Fruit fly (Drosophila melanogaster) whole organism, embryonic: ENCODE measurements around the gene Gr2a.

Source experiments
- CG10209 ChIP-seq: fragments of 200-800 bp; sonication (Bioruptor generic); optimal IDR thresholded peaks from 3 replicates; lab custom pipeline; 2017; ENCODE audit warnings: missing biosample characterization, mild to moderate bottlenecking, missing genetic modification characterization, missing genetic modification reagents
- CG10979 ChIP-seq: fragments of 200-800 bp; sonication (Bioruptor generic); optimal IDR thresholded peaks from 2 replicates; lab custom pipeline; 2018; ENCODE audit warnings: missing biosample characterization, mild to moderate bottlenecking, missing genetic modification characterization, moderate library complexity
- CG11560 ChIP-seq: fragments of 200-800 bp; sonication (Bioruptor generic); IDR thresholded peaks from 3 replicates; pipeline ENCODE4 v1.3.6; 2022; ENCODE audit warnings: missing biosample characterization, missing genetic modification characterization
- CG12219 ChIP-seq: fragments of 200-800 bp; sonication (Bioruptor generic); optimal IDR thresholded peaks from 3 replicates; lab custom pipeline; 2018; ENCODE audit warnings: missing biosample characterization, mild to moderate bottlenecking, missing genetic modification characterization
- CG12659 ChIP-seq: fragments of 200-800 bp; sonication (Bioruptor generic); optimal IDR thresholded peaks from 3 replicates; lab custom pipeline; 2017; ENCODE audit warnings: mild to moderate bottlenecking, missing biosample characterization, missing genetic modification reagents, missing genetic modification characterization
- CG13894 ChIP-seq: fragments of 200-800 bp; sonication (Bioruptor generic); optimal IDR thresholded peaks from 3 replicates; lab custom pipeline; 2018; ENCODE audit warnings: missing biosample characterization, mild to moderate bottlenecking, missing genetic modification characterization, moderate library complexity
- CG14667 ChIP-seq: fragments of 200-800 bp; sonication (Bioruptor generic); IDR thresholded peaks from 2 replicates; pipeline ENCODE4 v1.3.6; 2022; ENCODE audit warnings: missing biosample characterization, missing genetic modification characterization
- CG14965 ChIP-seq: fragments of 200-800 bp; sonication (Bioruptor generic); optimal IDR thresholded peaks from 2 replicates; lab custom pipeline; 2016; ENCODE audit warnings: missing biosample characterization, missing genetic modification characterization, borderline replicate concordance
- CG15011 ChIP-seq: fragments of 200-800 bp; sonication (Bioruptor generic); optimal IDR thresholded peaks from 3 replicates; lab custom pipeline; 2018; ENCODE audit warnings: missing biosample characterization, mild to moderate bottlenecking, missing genetic modification characterization
- CG17612 ChIP-seq: fragments of 200-800 bp; sonication (Bioruptor generic); IDR thresholded peaks from 2 replicates; pipeline ENCODE4 v1.3.6; 2022; ENCODE audit warnings: missing biosample characterization, missing genetic modification characterization
- CG1832 ChIP-seq: fragments of 200-800 bp; sonication (Bioruptor generic); optimal IDR thresholded peaks from 2 replicates; lab custom pipeline; 2017; ENCODE audit warnings: missing biosample characterization, mild to moderate bottlenecking, missing genetic modification characterization, inconsistent platforms
- CG18764 ChIP-seq: fragments of 200-800 bp; sonication (Bioruptor generic); optimal IDR thresholded peaks from 3 replicates; lab custom pipeline; 2016; ENCODE audit warnings: missing biosample characterization, missing genetic modification characterization
- CG2120 ChIP-seq: fragments of 200-800 bp; sonication (Bioruptor generic); optimal IDR thresholded peaks from 3 replicates; lab custom pipeline; 2016; ENCODE audit warnings: missing biosample characterization, missing genetic modification characterization
- CG2889 ChIP-seq: fragments of 200-800 bp; sonication (Bioruptor generic); IDR thresholded peaks from 3 replicates; pipeline ENCODE4 v1.3.6; 2022; ENCODE audit warnings: missing biosample characterization, missing genetic modification characterization
- CG31365 ChIP-seq: fragments of 200-800 bp; sonication (Bioruptor generic); optimal IDR thresholded peaks from 2 replicates; lab custom pipeline; 2018; ENCODE audit warnings: missing biosample characterization, mild to moderate bottlenecking, missing genetic modification characterization
- CG3838 ChIP-seq: fragments of 200-800 bp; sonication (Bioruptor generic); optimal IDR thresholded peaks from 3 replicates; lab custom pipeline; 2016; ENCODE audit warnings: missing biosample characterization, missing genetic modification characterization
- CG4820 ChIP-seq: fragments of 200-800 bp; sonication (Bioruptor generic); optimal IDR thresholded peaks from 3 replicates; lab custom pipeline; 2016; ENCODE audit warnings: missing biosample characterization, missing genetic modification characterization
- CG6791 ChIP-seq: fragments of 200-800 bp; sonication (Bioruptor generic); IDR thresholded peaks from 3 replicates; pipeline ENCODE4 v1.3.6; 2022; ENCODE audit warnings: missing biosample characterization, missing genetic modification characterization; ENCODE audit not compliant: partially characterized antibody
- CG7786 ChIP-seq: fragments of 200-800 bp; sonication (Bioruptor generic); optimal IDR thresholded peaks from 2 replicates; lab custom pipeline; 2016; ENCODE audit warnings: missing biosample characterization, missing genetic modification characterization
- CG8290 ChIP-seq, 3 experiments: fragments of 200-800 bp; sonication (Bioruptor generic); optimal IDR thresholded peaks; 2 replicates each; lab custom pipeline; 2016 to 2019; ENCODE audit warnings: missing biosample characterization in 3 of 3, missing genetic modification characterization in 3 of 3, mild to moderate bottlenecking in 2 of 3, moderate library complexity in 1 of 3
- CG8765 ChIP-seq: fragments of 200-800 bp; sonication (Bioruptor generic); IDR thresholded peaks from 2 replicates; pipeline ENCODE4 v1.3.6; 2022; ENCODE audit warnings: missing biosample characterization, missing genetic modification characterization
- CG9817 ChIP-seq: fragments of 200-800 bp; sonication (Bioruptor generic); optimal IDR thresholded peaks from 2 replicates; lab custom pipeline; 2018; ENCODE audit warnings: missing biosample characterization, mild to moderate bottlenecking, missing genetic modification characterization, moderate library complexity
- CHES-1-like ChIP-seq: fragments of 200-800 bp; sonication (Bioruptor generic); optimal IDR thresholded peaks from 2 replicates; lab custom pipeline; 2016; ENCODE audit warnings: missing biosample characterization, missing genetic modification characterization
- Dbx ChIP-seq: fragments of 200-800 bp; sonication (Bioruptor generic); IDR thresholded peaks from 3 replicates; pipeline ENCODE4 v1.3.6; 2022; ENCODE audit warnings: missing biosample characterization, missing genetic modification characterization
- Deaf1 ChIP-seq: fragments of 200-800 bp; optimal IDR thresholded peaks from 3 replicates; lab custom pipeline; 2019; ENCODE audit warnings: missing biosample characterization, mild to moderate bottlenecking, missing genetic modification characterization, moderate library complexity
- Dip3 ChIP-seq: fragments of 200-800 bp; sonication (Bioruptor generic); optimal IDR thresholded peaks from 3 replicates; lab custom pipeline; 2016; ENCODE audit warnings: missing biosample characterization, missing genetic modification characterization
- Doc2 ChIP-seq: fragments of 200-800 bp; sonication (Bioruptor generic); IDR thresholded peaks from 2 replicates; pipeline ENCODE4 v1.3.6; 2022; ENCODE audit warnings: missing biosample characterization, missing genetic modification characterization
- Dp ChIP-seq: fragments of 200-800 bp; sonication (Bioruptor generic); optimal IDR thresholded peaks from 2 replicates; lab custom pipeline; 2018; ENCODE audit warnings: missing biosample characterization, mild to moderate bottlenecking, missing genetic modification characterization, moderate library complexity
- GATAe ChIP-seq: fragments of 200-800 bp; sonication (Bioruptor generic); conservative IDR thresholded peaks from 2 replicates; pipeline ENCODE4 v1.3.6; 2022; ENCODE audit warnings: missing biosample characterization, missing genetic modification characterization
- Hey ChIP-seq: fragments of 200-800 bp; sonication (Bioruptor generic); optimal IDR thresholded peaks from 3 replicates; lab custom pipeline; 2018; ENCODE audit warnings: missing biosample characterization, mild to moderate bottlenecking, missing genetic modification characterization
- NK7.1 ChIP-seq: fragments of 200-800 bp; sonication (Bioruptor generic); optimal IDR thresholded peaks from 3 replicates; lab custom pipeline; 2016; ENCODE audit warnings: missing biosample characterization, missing genetic modification characterization
- Opbp ChIP-seq: fragments of 200-800 bp; sonication (Bioruptor generic); IDR thresholded peaks from 3 replicates; pipeline ENCODE4 v1.3.6; 2022; ENCODE audit warnings: missing biosample characterization, missing genetic modification characterization; ENCODE audit not compliant: partially characterized antibody
- Ssrp ChIP-seq: fragments of 200-800 bp; sonication (Bioruptor generic); optimal IDR thresholded peaks from 2 replicates; lab custom pipeline; 2018; ENCODE audit warnings: missing biosample characterization, mild to moderate bottlenecking, missing genetic modification characterization, moderate library complexity
- TFAM ChIP-seq: fragments of 200-800 bp; sonication (Bioruptor generic); optimal IDR thresholded peaks from 2 replicates; lab custom pipeline; 2017; ENCODE audit warnings: missing biosample characterization, missing genetic modification characterization, inconsistent platforms
- ab ChIP-seq: fragments of 200-800 bp; sonication (Bioruptor generic); optimal IDR thresholded peaks from 2 replicates; lab custom pipeline; 2016; ENCODE audit warnings: missing biosample characterization, missing genetic modification characterization
- ac ChIP-seq: fragments of 200-800 bp; sonication (Bioruptor generic); optimal IDR thresholded peaks from 3 replicates; lab custom pipeline; 2017; ENCODE audit warnings: missing biosample characterization, mild to moderate bottlenecking, missing genetic modification characterization
- ase ChIP-seq: fragments of 200-800 bp; sonication (Bioruptor generic); IDR thresholded peaks from 3 replicates; pipeline ENCODE4 v1.3.6; 2022; ENCODE audit warnings: missing biosample characterization, missing genetic modification characterization
- az2 ChIP-seq: fragments of 200-800 bp; sonication (Bioruptor generic); optimal IDR thresholded peaks from 3 replicates; lab custom pipeline; 2016; ENCODE audit warnings: missing biosample characterization, missing genetic modification characterization
- chm ChIP-seq: fragments of 200-800 bp; sonication (Bioruptor generic); IDR thresholded peaks from 2 replicates; pipeline ENCODE4 v1.3.6; 2022; ENCODE audit warnings: missing biosample characterization, missing genetic modification characterization
- dimm ChIP-seq: fragments of 200-800 bp; sonication (Bioruptor generic); IDR thresholded peaks from 2 replicates; pipeline ENCODE4 v1.3.6; 2022; ENCODE audit warnings: missing biosample characterization, missing genetic modification characterization
- fru ChIP-seq: fragments of >200 bp; optimal IDR thresholded peaks from 2 replicates; lab custom pipeline; 2017
- grau ChIP-seq: fragments of 200-800 bp; optimal IDR thresholded peaks from 3 replicates; lab custom pipeline; 2019; ENCODE audit warnings: missing biosample characterization, mild to moderate bottlenecking, missing genetic modification characterization, moderate library complexity
- pita ChIP-seq: fragments of 200-800 bp; sonication (Bioruptor generic); optimal IDR thresholded peaks from 2 replicates; lab custom pipeline; 2017; ENCODE audit warnings: missing biosample characterization, mild to moderate bottlenecking, missing genetic modification characterization
- pnt ChIP-seq: fragments of 200-800 bp; sonication (Bioruptor generic); optimal IDR thresholded peaks from 3 replicates; lab custom pipeline; 2016; ENCODE audit warnings: missing biosample characterization, missing genetic modification characterization
- psq ChIP-seq: fragments of 200-800 bp; sonication (Bioruptor generic); optimal IDR thresholded peaks from 2 replicates; lab custom pipeline; 2017; ENCODE audit warnings: missing biosample characterization, missing genetic modification characterization
- sob ChIP-seq: fragments of 200-800 bp; sonication (Bioruptor generic); IDR thresholded peaks from 2 replicates; pipeline ENCODE4 v1.3.6; 2022; ENCODE audit warnings: missing biosample characterization, missing genetic modification characterization
- toy ChIP-seq: fragments of 200-800 bp; sonication (Bioruptor generic); IDR thresholded peaks from 2 replicates; pipeline ENCODE4 v1.3.6; 2022; ENCODE audit warnings: missing biosample characterization, missing genetic modification characterization
- trh ChIP-seq: fragments of 200-800 bp; sonication (Bioruptor generic); optimal IDR thresholded peaks from 2 replicates; lab custom pipeline; 2016; ENCODE audit warnings: missing biosample characterization, missing genetic modification characterization
- ttk ChIP-seq: fragments of 200-800 bp; sonication (Bioruptor generic); IDR thresholded peaks from 2 replicates; pipeline ENCODE4 v2.1.2; 2022; ENCODE audit warnings: missing biosample characterization, missing genetic modification characterization
- vnd ChIP-seq: fragments of 200-800 bp; sonication (Bioruptor generic); IDR thresholded peaks from 3 replicates; pipeline ENCODE4 v1.3.6; 2022; ENCODE audit warnings: missing biosample characterization, missing genetic modification characterization; ENCODE audit not compliant: partially characterized antibody
- wdn ChIP-seq: fragments of 200-800 bp; sonication (Bioruptor generic); IDR thresholded peaks from 2 replicates; pipeline ENCODE4 v1.3.6; 2022; ENCODE audit warnings: missing biosample characterization, missing genetic modification characterization

Gene Gr2a

dm6 chrX:1470562-1470961 lies 18.3 kb downstream of the Gr2a start, which contains the start of gene pck (continued):
- TF ChIP-seq CG6791 (GFP tag; lab: Robert Waterston, UW), result peak; percentile 53; the same call in 1 of the 3 replicates
- no peak for TF ChIP-seq Hey (tag; lab: Kevin White, UChicago)
- TF ChIP-seq chm, result peak; percentile 60; the same call in 1 of the 2 replicates
- TF ChIP-seq trh (GFP tag; lab: Kevin White, UChicago), result peak; percentile 17
- peak; percentile 51 for TF ChIP-seq CG8765 (GFP tag; lab: Robert Waterston, UW)
- TF ChIP-seq CG14667 (GFP tag; lab: Robert Waterston, UW), result peak; percentile 44
- peak; percentile 22 for TF ChIP-seq CHES-1-like (GFP tag; lab: Kevin White, UChicago)
- no peak for TF ChIP-seq pita (GFP tag; lab: Kevin White, UChicago)
- TF ChIP-seq ase (GFP tag; lab: Robert Waterston, UW), result peak; percentile 60; the same call in 2 of the 3 replicates
- TF ChIP-seq NK7.1 (GFP tag; lab: Kevin White, UChicago), result no peak
- peak; percentile 58 for TF ChIP-seq Dp
- TF ChIP-seq CG10209 (GFP tag; lab: Kevin White, UChicago), result peak; percentile 37
- no peak for TF ChIP-seq TFAM (GFP tag; lab: Kevin White, UChicago)
- peak; percentile 12 for TF ChIP-seq CG13894 (tag; lab: Kevin White, UChicago)
- peak; percentile 18 for TF ChIP-seq Deaf1 (tag; lab: Kevin White, UChicago)
- 0 out of 3 replicates have a peak, but pooled peaks have one; percentile 30 for TF ChIP-seq vnd (GFP tag; lab: Robert Waterston, UW)
- TF ChIP-seq CG1832 (GFP tag; lab: Kevin White, UChicago), result no peak
- peak; percentile 82 for TF ChIP-seq CG2120
- TF ChIP-seq ab (GFP tag; lab: Kevin White, UChicago), result peak; percentile 44
- no peak for TF ChIP-seq fru (lab: Kevin White, UChicago)
- TF ChIP-seq CG9817 (tag; lab: Kevin White, UChicago), result peak; percentile 36
- peak; percentile 65 for TF ChIP-seq CG18764
- TF ChIP-seq CG7786 (GFP tag; lab: Kevin White, UChicago), result peak; percentile 65
- TF ChIP-seq toy, result no peak
- peak; percentile 23 for TF ChIP-seq psq (GFP tag; lab: Kevin White, UChicago)
- no peak for TF ChIP-seq CG11560 (tag; lab: Robert Waterston, UW)
- no peak for TF ChIP-seq Doc2 (GFP tag; lab: Robert Waterston, UW)
- peak; percentile 60 for TF ChIP-seq pnt (GFP tag; lab: Kevin White, UChicago)
- peak; percentile 63; the same call in 1 of the 2 replicates for TF ChIP-seq sob (GFP tag; lab: Robert Waterston, UW)
- peak; percentile 63 for TF ChIP-seq Dip3
- TF ChIP-seq CG3838 (GFP tag; lab: Kevin White, UChicago), result no peak
- no peak for TF ChIP-seq wdn (GFP tag; lab: Robert Waterston, UW)
- TF ChIP-seq CG8290 (GFP tag; optimal IDR thresholded peaks at IDR 0.05; lab: Kevin White, UChicago), result peak; percentile 55
- peak in 1 of 2 experiments; percentile 57 for TF ChIP-seq CG8290 (tag; optimal IDR thresholded peaks at IDR 0.05; lab: Kevin White, UChicago)
- TF ChIP-seq CG10979, result peak; percentile 57
- TF ChIP-seq CG12659 (GFP tag; lab: Kevin White, UChicago), result peak; percentile 67
- TF ChIP-seq GATAe, result no peak
- TF ChIP-seq Ssrp (tag; lab: Kevin White, UChicago), result peak; percentile 25
- no peak for TF ChIP-seq CG31365 (tag; lab: Kevin White, UChicago)
- TF ChIP-seq Opbp, result 0 out of 3 replicates have a peak, but pooled peaks have one; percentile 40
- TF ChIP-seq ac, result no peak
- 0 out of 3 replicates have a peak, but pooled peaks have one; percentile 61 for TF ChIP-seq CG2889 (GFP tag; lab: Robert Waterston, UW)
- TF ChIP-seq CG17612 (GFP tag; lab: Robert Waterston, UW), result no peak
- peak; percentile 55 for TF ChIP-seq ttk (GFP tag; lab: Robert Waterston, UW)
- no peak for TF ChIP-seq CG14965 (GFP tag; lab: Kevin White, UChicago)
- peak; percentile 71 for TF ChIP-seq az2 (GFP tag; lab: Kevin White, UChicago)
- TF ChIP-seq CG12219 (GFP tag; lab: Kevin White, UChicago), result no peak
- no peak for TF ChIP-seq dimm (GFP tag; lab: Robert Waterston, UW)
- TF ChIP-seq CG15011 (GFP tag; lab: Kevin White, UChicago), result no peak
- peak; percentile 54 for TF ChIP-seq grau (tag; lab: Kevin White, UChicago)
- peak; percentile 59; the same call in 2 of the 3 replicates for TF ChIP-seq Dbx (GFP tag; lab: Robert Waterston, UW)
- TF ChIP-seq CG4820 (GFP tag; lab: Kevin White, UChicago), result peak; percentile 64
